Fruit fly (Drosophila melanogaster) S2 (cell line): ENCODE results near the gene sphe.

Source experiments
- CG8478 ChIP-seq: fragments of >200 bp; optimal IDR thresholded peaks from 2 replicates; lab custom pipeline; 2018
- CTCF ChIP-seq, 2 experiments: fragments of >200 bp; optimal IDR thresholded peaks; 2 replicates each; lab custom pipeline; 2018

sphe gene

dm6 chrX:16670262-16670661, 31.5 kb downstream of the sphe start:
- TF ChIP-seq CG8478 (lab: Kevin White, UChicago): no peak
- no peak for TF ChIP-seq CTCF (optimal IDR thresholded peaks at IDR 0.05; lab: Kevin White, UChicago)

- TF ChIP-seq CTCF (optimal IDR thresholded peaks at IDR 0.05; lab: Kevin White, UChicago) (no peak), CG8478 (lab: Kevin White, UChicago) (no peak)
Measured at dm6 chrX:16669849-16670248, 31.9 kb downstream of the sphe start.

DNA sequence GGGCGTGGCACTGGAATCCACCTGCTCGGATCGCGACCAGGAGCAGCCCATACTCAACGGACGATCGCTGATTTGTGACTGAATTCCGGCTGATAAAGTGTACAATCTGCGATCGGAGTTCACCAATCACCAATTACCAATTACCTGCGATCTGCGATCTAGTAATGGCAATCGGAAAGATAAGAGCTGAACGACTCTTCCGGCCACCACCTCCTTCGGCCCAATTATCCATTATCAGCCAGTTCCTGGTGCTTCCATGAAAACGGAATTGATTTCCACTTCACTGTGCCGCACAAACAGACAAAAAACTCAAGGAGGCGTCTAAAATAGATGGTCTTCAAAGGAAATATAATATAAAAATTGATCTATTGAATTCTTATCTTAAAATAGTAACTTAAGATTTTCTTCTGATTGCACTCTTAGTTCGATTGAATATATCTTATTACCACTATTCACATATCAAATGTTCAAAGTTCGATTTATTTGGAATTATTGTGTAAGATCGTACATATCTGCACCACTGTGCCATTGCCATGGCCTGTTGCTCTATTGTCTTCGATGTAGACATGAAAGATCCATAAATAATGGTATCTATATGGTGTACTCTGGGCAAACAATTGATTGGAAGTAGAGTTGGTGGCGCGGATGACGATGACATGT, 37.2 kb downstream of the sphe start, which contains the start of gene CG15865:
Gene CG15865, minus strand, starts transcription at position 51 of the 660 bp plus-strand sequence.
- TF ChIP-seq CG8478 (lab: Kevin White, UChicago): no peak
- no peak for TF ChIP-seq CTCF (optimal IDR thresholded peaks at IDR 0.05; lab: Kevin White, UChicago)

- TF ChIP-seq CG8478 (lab: Kevin White, UChicago) (no peak), CTCF (optimal IDR thresholded peaks at IDR 0.05; lab: Kevin White, UChicago) (no peak)
Measured at dm6 chrX:16660632-16661031, 41.1 kb downstream of the sphe start.

- TF ChIP-seq CG8478 (lab: Kevin White, UChicago) (no peak), CTCF (optimal IDR thresholded peaks at IDR 0.05; lab: Kevin White, UChicago) (no peak)
Measured at dm6 chrX:16655724-16656235, 46.0 kb downstream of the sphe start.

DNA sequence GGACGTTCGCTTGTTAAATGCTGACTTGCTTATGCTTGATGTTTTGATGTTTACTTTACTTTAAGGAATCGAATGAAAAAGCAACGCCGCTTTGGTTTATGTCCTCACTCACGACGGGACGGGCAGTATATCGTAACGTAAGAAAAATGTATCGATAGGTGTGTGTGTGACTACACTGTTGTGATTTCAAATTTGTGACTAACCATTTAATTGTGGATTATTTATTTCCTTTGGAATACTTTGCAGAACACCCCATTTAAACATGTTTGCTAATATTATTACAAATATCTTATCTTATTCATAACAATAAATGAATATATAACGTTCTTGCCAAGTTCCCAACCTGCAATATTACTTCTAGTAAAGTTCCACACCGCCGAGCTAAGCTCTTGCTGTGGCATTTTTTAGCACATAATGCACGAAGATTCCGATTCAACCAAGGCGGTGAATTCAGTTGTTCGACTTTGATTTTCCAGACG, 46.8 kb downstream of the sphe start, which contains the start of the genes Nemp and r:
Gene Nemp, minus strand, starts transcription at position 85 of the 479 bp plus-strand sequence.
Gene r, plus strand, starts transcription at position 429 of the 479 bp plus-strand sequence.
- TF ChIP-seq CTCF (optimal IDR thresholded peaks at IDR 0.05; lab: Kevin White, UChicago): peak in 1 of 2 experiments; percentile 1
- no peak for TF ChIP-seq CG8478 (lab: Kevin White, UChicago)

dm6 chrX:16651625-16652024, 50.1 kb downstream of the sphe start:
- no peak for TF ChIP-seq CG8478 (lab: Kevin White, UChicago)

DNA sequence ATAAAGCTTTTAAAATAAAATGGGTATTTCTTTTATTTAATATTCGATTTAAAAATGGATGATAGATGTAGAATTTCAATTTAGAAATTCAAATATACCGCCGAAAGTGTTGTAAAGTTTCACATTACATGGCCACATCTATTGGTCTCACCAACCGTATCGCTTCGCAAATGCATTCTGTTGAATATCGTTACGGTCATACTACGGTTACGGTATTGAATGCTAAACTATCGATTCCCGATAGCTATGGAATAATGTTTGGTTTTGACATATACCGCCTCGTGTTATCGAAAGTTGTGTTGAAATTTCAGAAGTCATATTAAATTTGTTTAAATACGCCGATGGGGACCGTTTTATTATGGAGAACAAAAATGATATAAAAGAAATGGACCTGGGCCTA, 50.7 kb downstream of the sphe start, which contains the start of the genes CG32573 and CG42512:
Gene CG32573, plus strand, starts transcription at position 279 of the 400 bp plus-strand sequence.
Gene CG42512, plus strand, starts transcription at position 279 of the 400 bp plus-strand sequence.
- no peak for TF ChIP-seq CG8478 (lab: Kevin White, UChicago)
